Fruit fly (Drosophila melanogaster) whole organism, embryonic: Measurements from ENCODE around the gene CG4297.

ENCODE experiments used
- Ada2b ChIP-seq: fragments of 200-800 bp; sonication (Bioruptor generic); IDR thresholded peaks from 2 replicates; pipeline ENCODE4 v1.3.6; 2022; ENCODE audit warnings: missing biosample characterization, missing genetic modification characterization
- CG11085 ChIP-seq: fragments of 200-800 bp; sonication (Bioruptor generic); IDR thresholded peaks from 2 replicates; pipeline ENCODE4 v1.3.6; 2022; ENCODE audit warnings: missing biosample characterization, missing genetic modification characterization
- CG12071 ChIP-seq: fragments of 200-800 bp; sonication (Bioruptor generic); optimal IDR thresholded peaks from 3 replicates; lab custom pipeline; 2018; ENCODE audit warnings: missing biosample characterization, mild to moderate bottlenecking, missing genetic modification characterization
- CG12659 ChIP-seq: fragments of 200-800 bp; sonication (Bioruptor generic); optimal IDR thresholded peaks from 3 replicates; lab custom pipeline; 2017; ENCODE audit warnings: mild to moderate bottlenecking, missing biosample characterization, missing genetic modification reagents, missing genetic modification characterization
- CG13296 ChIP-seq: fragments of 200-800 bp; sonication (Bioruptor generic); optimal IDR thresholded peaks from 3 replicates; lab custom pipeline; 2018; ENCODE audit warnings: missing biosample characterization, mild to moderate bottlenecking, missing genetic modification characterization
- CG16779 ChIP-seq: fragments of 200-800 bp; sonication (Bioruptor generic); IDR thresholded peaks from 2 replicates; pipeline ENCODE4 v1.3.6; 2022; ENCODE audit warnings: missing biosample characterization, missing genetic modification characterization
- CG17829 ChIP-seq: fragments of 200-800 bp; optimal IDR thresholded peaks from 2 replicates; lab custom pipeline; 2019; ENCODE audit warnings: missing biosample characterization, mild to moderate bottlenecking, missing genetic modification characterization, moderate library complexity
- CG18476 ChIP-seq: fragments of 200-800 bp; sonication (Bioruptor generic); optimal IDR thresholded peaks from 2 replicates; lab custom pipeline; 2016; ENCODE audit warnings: missing biosample characterization, mild to moderate bottlenecking, missing genetic modification characterization
- CG2129 ChIP-seq: fragments of 200-800 bp; sonication (Bioruptor generic); IDR thresholded peaks from 2 replicates; pipeline ENCODE4 v1.3.6; 2022; ENCODE audit warnings: missing biosample characterization, missing genetic modification characterization; ENCODE audit not compliant: partially characterized antibody
- CG2202 ChIP-seq: fragments of 200-800 bp; sonication (Bioruptor generic); optimal IDR thresholded peaks from 2 replicates; lab custom pipeline; 2018; ENCODE audit warnings: missing biosample characterization, mild to moderate bottlenecking, missing genetic modification characterization
- CG3065 ChIP-seq: fragments of 200-800 bp; sonication (Bioruptor generic); optimal IDR thresholded peaks from 2 replicates; lab custom pipeline; 2016; ENCODE audit warnings: missing biosample characterization, missing genetic modification characterization
- CG31365 ChIP-seq: fragments of 200-800 bp; sonication (Bioruptor generic); optimal IDR thresholded peaks from 2 replicates; lab custom pipeline; 2018; ENCODE audit warnings: missing biosample characterization, mild to moderate bottlenecking, missing genetic modification characterization
- CG34376 ChIP-seq: fragments of 200-800 bp; sonication (Bioruptor generic); optimal IDR thresholded peaks from 2 replicates; lab custom pipeline; 2018; ENCODE audit warnings: missing biosample characterization, mild to moderate bottlenecking, missing genetic modification characterization
- CG3838 ChIP-seq: fragments of 200-800 bp; sonication (Bioruptor generic); optimal IDR thresholded peaks from 3 replicates; lab custom pipeline; 2016; ENCODE audit warnings: missing biosample characterization, missing genetic modification characterization
- CG6272 ChIP-seq: fragments of 200-800 bp; sonication (Bioruptor generic); IDR thresholded peaks from 2 replicates; pipeline ENCODE4 v1.3.6; 2022; ENCODE audit warnings: missing biosample characterization, missing genetic modification characterization
- CG7839 ChIP-seq: fragments of 200-800 bp; sonication (Bioruptor generic); optimal IDR thresholded peaks from 3 replicates; lab custom pipeline; 2018; ENCODE audit warnings: missing biosample characterization, mild to moderate bottlenecking, missing genetic modification characterization, moderate library complexity
- CoRest ChIP-seq: fragments of 200-800 bp; sonication (Bioruptor generic); optimal IDR thresholded peaks from 3 replicates; lab custom pipeline; 2018; ENCODE audit warnings: missing biosample characterization, mild to moderate bottlenecking, missing genetic modification characterization, moderate library complexity
- Dfd ChIP-seq, 2 experiments: fragments of >200 bp; optimal IDR thresholded peaks; 2 replicates each; lab custom pipeline; 2017; ENCODE audit warnings: missing biosample characterization in 2 of 2, missing genetic modification characterization in 2 of 2
- Fer2 ChIP-seq: fragments of 200-800 bp; sonication (Bioruptor generic); optimal IDR thresholded peaks from 2 replicates; lab custom pipeline; 2018; ENCODE audit warnings: missing biosample characterization, mild to moderate bottlenecking, missing genetic modification characterization, moderate library complexity
- Gsc ChIP-seq: fragments of 200-800 bp; sonication (Bioruptor generic); IDR thresholded peaks from 2 replicates; pipeline ENCODE4 v1.3.6; 2022; ENCODE audit warnings: missing biosample characterization, missing genetic modification characterization
- Jarid2 ChIP-seq: fragments of 200-800 bp; sonication (Bioruptor generic); optimal IDR thresholded peaks from 3 replicates; lab custom pipeline; 2017; ENCODE audit warnings: mild to moderate bottlenecking, missing biosample characterization, missing genetic modification reagents, missing genetic modification characterization
- MBD-R2 ChIP-seq: fragments of 200-800 bp; sonication (Bioruptor generic); IDR thresholded peaks from 2 replicates; pipeline ENCODE4 v1.3.6; 2022; ENCODE audit warnings: missing biosample characterization, missing genetic modification characterization
- MESR4 ChIP-seq: fragments of 200-800 bp; sonication (Bioruptor generic); optimal IDR thresholded peaks from 2 replicates; lab custom pipeline; 2018; ENCODE audit warnings: missing biosample characterization, mild to moderate bottlenecking, missing genetic modification characterization, moderate library complexity
- MTF-1 ChIP-seq: fragments of 200-800 bp; sonication (Bioruptor generic); optimal IDR thresholded peaks from 2 replicates; lab custom pipeline; 2018; ENCODE audit warnings: missing biosample characterization, mild to moderate bottlenecking, missing genetic modification characterization, borderline replicate concordance
- Meics ChIP-seq: fragments of 200-800 bp; sonication (Bioruptor generic); optimal IDR thresholded peaks from 2 replicates; lab custom pipeline; 2017; ENCODE audit warnings: missing biosample characterization, mild to moderate bottlenecking, missing genetic modification characterization
- PHDP ChIP-seq: fragments of 200-800 bp; sonication (Bioruptor generic); optimal IDR thresholded peaks from 3 replicates; lab custom pipeline; 2018; ENCODE audit warnings: missing biosample characterization, mild to moderate bottlenecking, missing genetic modification characterization, moderate library complexity
- Poxn ChIP-seq: fragments of 200-800 bp; sonication (Bioruptor generic); IDR thresholded peaks from 2 replicates; pipeline ENCODE4 v1.3.6; 2022; ENCODE audit warnings: missing biosample characterization, missing genetic modification characterization
- Side ChIP-seq: fragments of 200-800 bp; sonication (Bioruptor generic); optimal IDR thresholded peaks from 2 replicates; lab custom pipeline; 2016; ENCODE audit warnings: missing biosample characterization, missing genetic modification characterization
- Six4 ChIP-seq: fragments of 200-800 bp; sonication (Bioruptor generic); optimal IDR thresholded peaks from 2 replicates; lab custom pipeline; 2016; ENCODE audit warnings: missing biosample characterization, missing genetic modification characterization
- Sry-δ ChIP-seq: fragments of 200-800 bp; sonication (Bioruptor generic); optimal IDR thresholded peaks from 2 replicates; lab custom pipeline; 2016; ENCODE audit warnings: missing biosample characterization, missing genetic modification characterization
- Trl ChIP-seq, 3 experiments: fragments of >200 bp in 2 of 3; fragments of 200-800 bp in 1 of 3; sonication (Bioruptor generic) in 1 of 3; optimal IDR thresholded peaks; 2 replicates in 1 of 3; 3 replicates in 2 of 3; lab custom pipeline; 2016 to 2017; ENCODE audit warnings: missing biosample characterization in 1 of 3, missing genetic modification characterization in 1 of 3
- cato ChIP-seq: fragments of 200-800 bp; sonication (Bioruptor generic); optimal IDR thresholded peaks from 2 replicates; lab custom pipeline; 2016; ENCODE audit warnings: missing biosample characterization, missing genetic modification characterization, borderline replicate concordance
- chn ChIP-seq: fragments of 200-800 bp; sonication (Bioruptor generic); optimal IDR thresholded peaks from 2 replicates; lab custom pipeline; 2016; ENCODE audit warnings: missing biosample characterization, missing genetic modification characterization
- crol ChIP-seq: fragments of 200-800 bp; sonication (Bioruptor generic); IDR thresholded peaks from 2 replicates; pipeline ENCODE4 v1.3.6; 2022; ENCODE audit warnings: missing biosample characterization, missing genetic modification characterization
- dimm ChIP-seq: fragments of 200-800 bp; sonication (Bioruptor generic); IDR thresholded peaks from 2 replicates; pipeline ENCODE4 v1.3.6; 2022; ENCODE audit warnings: missing biosample characterization, missing genetic modification characterization
- gce ChIP-seq: fragments of 200-800 bp; sonication (Bioruptor generic); IDR thresholded peaks from 3 replicates; pipeline ENCODE4 v1.3.6; 2022; ENCODE audit warnings: missing biosample characterization, missing genetic modification characterization
- gcm2 ChIP-seq: fragments of 200-800 bp; sonication (Bioruptor generic); optimal IDR thresholded peaks from 2 replicates; lab custom pipeline; 2016; ENCODE audit warnings: missing biosample characterization, missing genetic modification characterization
- gsb ChIP-seq: fragments of 200-800 bp; sonication (Bioruptor generic); IDR thresholded peaks from 2 replicates; pipeline ENCODE4 v1.3.6; 2022; ENCODE audit warnings: missing biosample characterization, missing genetic modification characterization
- kay ChIP-seq: fragments of 200-800 bp; sonication (Bioruptor generic); optimal IDR thresholded peaks from 2 replicates; lab custom pipeline; 2016; ENCODE audit warnings: missing biosample characterization, missing genetic modification characterization
- luna ChIP-seq: fragments of 200-800 bp; sonication (Bioruptor generic); optimal IDR thresholded peaks from 2 replicates; lab custom pipeline; 2016; ENCODE audit warnings: missing biosample characterization, missing genetic modification characterization
- nerfin-1 ChIP-seq: fragments of 200-800 bp; sonication (Bioruptor generic); optimal IDR thresholded peaks from 3 replicates; lab custom pipeline; 2019; ENCODE audit warnings: missing biosample characterization, mild to moderate bottlenecking, missing genetic modification characterization, moderate library complexity
- pan ChIP-seq, 4 experiments: fragments of >200 bp in 3 of 4; fragments of 200-800 bp in 1 of 4; sonication (Bioruptor generic) in 1 of 4; optimal IDR thresholded peaks in 3 of 4; IDR thresholded peaks in 1 of 4; 2 replicates each; pipeline versions ENCODE4 v1.3.6 to Lab custom; 2017 to 2022; ENCODE audit warnings: missing biosample characterization in 2 of 4, missing genetic modification characterization in 2 of 4, mixed read lengths in 1 of 4
- pita ChIP-seq: fragments of 200-800 bp; sonication (Bioruptor generic); optimal IDR thresholded peaks from 2 replicates; lab custom pipeline; 2017; ENCODE audit warnings: missing biosample characterization, mild to moderate bottlenecking, missing genetic modification characterization
- scrt ChIP-seq: fragments of 200-800 bp; sonication (Bioruptor generic); optimal IDR thresholded peaks from 2 replicates; lab custom pipeline; 2018; ENCODE audit warnings: missing biosample characterization, mild to moderate bottlenecking, missing genetic modification characterization, moderate library complexity
- slou ChIP-seq: fragments of 200-800 bp; sonication (Bioruptor generic); optimal IDR thresholded peaks from 3 replicates; lab custom pipeline; 2016; ENCODE audit warnings: missing biosample characterization, missing genetic modification characterization
- slp2 ChIP-seq: fragments of 200-800 bp; sonication (Bioruptor generic); optimal IDR thresholded peaks from 2 replicates; lab custom pipeline; 2016; ENCODE audit warnings: missing biosample characterization, missing genetic modification characterization
- sna ChIP-seq: fragments of 200-800 bp; sonication (Bioruptor generic); IDR thresholded peaks from 2 replicates; pipeline ENCODE4 v1.3.6; 2022; ENCODE audit warnings: missing biosample characterization, missing genetic modification characterization; ENCODE audit not compliant: partially characterized antibody

The CG4297 gene

dm6 chr2L:490150-491095 is 18.4 kb upstream of the CG4297 start (continued):
- TF ChIP-seq Trl (optimal IDR thresholded peaks at IDR 0.05; lab: Kevin White, UChicago) (peak; percentile 97 to 100), Trl (GFP tag; optimal IDR thresholded peaks at IDR 0.05; lab: Kevin White, UChicago) (peak; percentile 92), CoRest (tag; lab: Kevin White, UChicago) (peak; percentile 67), PHDP (tag; lab: Kevin White, UChicago) (peak; percentile 51), Fer2 (no peak), CG3065 (peak; percentile 85), Poxn (no peak), CG17829 (tag; lab: Kevin White, UChicago) (peak; percentile 61), MTF-1 (GFP tag; lab: Kevin White, UChicago) (peak; percentile 66), Side (GFP tag; lab: Kevin White, UChicago) (peak; percentile 73), Dfd (GFP tag; optimal IDR thresholded peaks at IDR 0.05; lab: Kevin White, UChicago) (no peak), CG2129 (no peak), pan (optimal IDR thresholded peaks at IDR 0.05; lab: Kevin White, UChicago) (no peak), pan (GFP tag; optimal IDR thresholded peaks at IDR 0.05 in 1 of 2, IDR thresholded peaks at IDR 0.05 in 1 of 2) (peak in 1 of 2 experiments; percentile 68), sna (GFP tag; lab: Robert Waterston, UW) (no peak; the same call in none of the 2 replicates), pita (GFP tag; lab: Kevin White, UChicago) (peak; percentile 16), CG3838 (GFP tag; lab: Kevin White, UChicago) (peak; percentile 37), kay (GFP tag; lab: Kevin White, UChicago) (peak; percentile 36), CG31365 (no peak), MBD-R2 (GFP tag; lab: Robert Waterston, UW) (peak; percentile 31), Gsc (GFP tag; lab: Robert Waterston, UW) (no peak), CG2202 (tag; lab: Kevin White, UChicago) (no peak), gsb (peak; percentile 51; the same call in 1 of the 2 replicates), scrt (GFP tag; lab: Kevin White, UChicago) (peak; percentile 50), chn (GFP tag; lab: Kevin White, UChicago) (peak; percentile 77), crol (GFP tag; lab: Robert Waterston, UW) (no peak; the same call in 1 of the 2 replicates), slp2 (GFP tag; lab: Kevin White, UChicago) (peak; percentile 72), CG12071 (GFP tag; lab: Kevin White, UChicago) (peak; percentile 61), MESR4 (GFP tag; lab: Kevin White, UChicago) (no peak), CG16779 (GFP tag; lab: Robert Waterston, UW) (peak; percentile 64), dimm (GFP tag; lab: Robert Waterston, UW) (no peak), cato (GFP tag; lab: Kevin White, UChicago) (peak; percentile 25), CG34376 (GFP tag; lab: Kevin White, UChicago) (peak; percentile 67), slou (GFP tag; lab: Kevin White, UChicago) (peak; percentile 30), Meics (peak; percentile 8), nerfin-1 (tag; lab: Kevin White, UChicago) (peak; percentile 90), gce (GFP tag; lab: Robert Waterston, UW) (peak; percentile 44; the same call in 2 of the 3 replicates), Sry-δ (GFP tag; lab: Kevin White, UChicago) (peak; percentile 64), gcm2 (GFP tag; lab: Kevin White, UChicago) (no peak), CG12659 (GFP tag; lab: Kevin White, UChicago) (peak; percentile 67), Jarid2 (GFP tag; lab: Kevin White, UChicago) (peak; percentile 96), CG18476 (peak; percentile 19), CG13296 (GFP tag; lab: Kevin White, UChicago) (peak; percentile 60), CG7839 (tag; lab: Kevin White, UChicago) (peak; percentile 63), Six4 (peak; percentile 2), CG6272 (GFP tag; lab: Robert Waterston, UW) (0 out of 2 replicates have a peak, but pooled peaks have one; percentile 16), Ada2b (peak; percentile 45; the same call in 1 of the 2 replicates), luna (GFP tag; lab: Kevin White, UChicago) (peak; percentile 31), CG11085 (GFP tag; lab: Robert Waterston, UW) (peak; percentile 71)
